Worm (Caenorhabditis elegans): ENCODE measurements around the gene col-179.

DNA sequence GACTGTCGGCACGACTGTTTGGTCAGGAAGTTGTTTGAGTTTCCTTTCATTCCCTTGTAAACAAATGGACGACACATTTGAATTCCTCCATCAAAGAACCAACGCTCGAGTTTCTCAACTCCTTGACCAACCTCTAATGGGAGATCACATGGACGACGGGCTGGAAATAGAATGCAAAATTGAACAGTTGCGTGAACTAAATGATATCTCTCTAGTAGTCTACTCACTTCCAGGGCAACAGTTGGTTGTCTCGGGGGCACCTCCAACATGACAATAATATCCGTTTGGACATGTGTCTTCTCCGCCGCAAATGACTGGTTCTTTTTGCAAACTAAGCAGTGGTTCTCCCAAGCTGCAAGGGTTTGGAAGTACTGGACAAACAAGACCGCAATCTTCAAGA is 7.6 kb upstream of the col-179 start:
- TF ChIP-seq ama-1 (optimal IDR thresholded peaks at IDR 0.05) (no peak), B0310.2 (tag; optimal IDR thresholded peaks at IDR 0.05) (no peak), ceh-36 (tag; optimal IDR thresholded peaks at IDR 0.05) (no peak), aly-1 (tag; optimal IDR thresholded peaks at IDR 0.05) (no peak), hmbx-1 (tag; optimal IDR thresholded peaks at IDR 0.05) (no peak), hnd-1 (tag; optimal IDR thresholded peaks at IDR 0.05) (no peak), ets-7 (tag; optimal IDR thresholded peaks at IDR 0.05) (no peak), sea-1 (GFP tag; conservative IDR thresholded peaks at IDR 0.05) (no peak), hmg-4 (GFP tag; optimal IDR thresholded peaks at IDR 0.05) (no peak), scrt-1 (GFP tag; IDR thresholded peaks at IDR 0.05) (no peak), pes-1 (GFP tag; IDR thresholded peaks at IDR 0.05) (no peak), F13C5.2 (tag; optimal IDR thresholded peaks at IDR 0.05) (no peak), ceh-13 (GFP tag; optimal IDR thresholded peaks at IDR 0.05) (no peak), flt-1 (GFP tag; IDR thresholded peaks at IDR 0.05) (no peak)
